Worm (Caenorhabditis elegans) whole organism, midembryonic: ENCODE results near the gene W03C9.8.

Experiments
- flt-1 ChIP-seq: fragments of 200-800 bp; sonication (Bioruptor generic); IDR thresholded peaks from 2 replicates; pipeline ENCODE4 v1.3.6; 2022; ENCODE audit warnings: missing genetic modification characterization, missing compliant biosample characterization
- klf-2 ChIP-seq: fragments of 200-800 bp; sonication (Bioruptor generic); conservative IDR thresholded peaks from 2 replicates; pipeline ENCODE4 v1.3.6; 2022; ENCODE audit warnings: missing genetic modification reagents, missing genetic modification characterization, missing compliant biosample characterization
- med-1 ChIP-seq: sonication (generic microtip); optimal IDR thresholded peaks from 2 replicates; lab custom pipeline; 2017; ENCODE audit warnings: missing genetic modification characterization, mild to moderate bottlenecking, missing compliant biosample characterization, antibody characterized with exemption, missing genetic modification reagents; ENCODE audit not compliant: insufficient read depth
- ref-1 ChIP-seq: fragments of 200-800 bp; sonication (Bioruptor generic); conservative IDR thresholded peaks from 2 replicates; pipeline ENCODE4 v1.3.6; 2022; ENCODE audit warnings: missing genetic modification reagents, missing genetic modification characterization, missing compliant biosample characterization
- ztf-23 ChIP-seq: fragments of 200-800 bp; sonication (Bioruptor generic); IDR thresholded peaks from 2 replicates; pipeline ENCODE4 v1.3.6; 2022; ENCODE audit warnings: missing genetic modification reagents, missing genetic modification characterization, missing compliant biosample characterization
- ztf-29 ChIP-seq: fragments of 200-800 bp; sonication (Bioruptor generic); IDR thresholded peaks from 2 replicates; pipeline ENCODE4 v1.3.6; 2022; ENCODE audit warnings: missing genetic modification reagents, missing genetic modification characterization, missing compliant biosample characterization

DNA sequence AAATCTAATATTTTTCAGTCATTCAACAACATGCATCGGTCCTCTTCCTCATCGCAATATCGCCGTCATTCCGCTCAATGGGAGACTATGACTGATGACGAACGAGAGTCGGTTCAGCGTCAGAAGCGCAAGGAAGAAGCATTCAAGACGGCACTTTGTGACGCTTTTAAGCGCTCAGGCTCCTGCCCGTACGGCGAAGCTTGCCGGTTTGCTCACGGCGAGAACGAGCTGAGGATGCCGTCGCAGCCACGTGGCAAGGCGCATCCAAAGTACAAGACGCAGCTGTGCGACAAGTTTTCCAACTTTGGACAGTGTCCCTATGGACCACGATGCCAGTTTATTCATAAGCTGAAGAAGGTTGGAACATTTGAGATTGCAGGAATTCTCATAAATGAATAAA is 20.5 kb downstream of the W03C9.8 start:
- TF ChIP-seq ref-1: no peak
- no peak for TF ChIP-seq klf-2 (GFP tag; lab: Robert Waterston, UW)
- TF ChIP-seq flt-1: no peak
- TF ChIP-seq med-1 (GFP tag; lab: Kevin White, UChicago): no peak
- no peak for TF ChIP-seq ztf-29 (GFP tag; lab: Robert Waterston, UW)
- no peak for TF ChIP-seq ztf-23
